Fruit fly (Drosophila melanogaster) whole organism, embryonic: ENCODE data around the gene Rpt4.

Source experiments
- CG10274 ChIP-seq: fragments of 200-800 bp; sonication (Bioruptor generic); optimal IDR thresholded peaks from 3 replicates; lab custom pipeline; 2017; ENCODE audit warnings: missing biosample characterization, mild to moderate bottlenecking, missing genetic modification characterization
- CG10366 ChIP-seq: fragments of 200-800 bp; sonication (Bioruptor generic); IDR thresholded peaks from 2 replicates; pipeline ENCODE4 v1.3.6; 2022; ENCODE audit warnings: missing biosample characterization, missing genetic modification characterization
- CG14965 ChIP-seq: fragments of 200-800 bp; sonication (Bioruptor generic); optimal IDR thresholded peaks from 2 replicates; lab custom pipeline; 2016; ENCODE audit warnings: missing biosample characterization, missing genetic modification characterization, borderline replicate concordance
- CG15011 ChIP-seq: fragments of 200-800 bp; sonication (Bioruptor generic); optimal IDR thresholded peaks from 3 replicates; lab custom pipeline; 2018; ENCODE audit warnings: missing biosample characterization, mild to moderate bottlenecking, missing genetic modification characterization
- CG17359 ChIP-seq: fragments of 200-800 bp; sonication (Bioruptor generic); optimal IDR thresholded peaks from 3 replicates; lab custom pipeline; 2018; ENCODE audit warnings: missing biosample characterization, mild to moderate bottlenecking, missing genetic modification characterization, moderate library complexity
- CG17385 ChIP-seq: fragments of 200-800 bp; sonication (Bioruptor generic); optimal IDR thresholded peaks from 3 replicates; lab custom pipeline; 2018; ENCODE audit warnings: missing biosample characterization, mild to moderate bottlenecking, missing genetic modification characterization
- CG2875 ChIP-seq: fragments of 200-800 bp; sonication (Bioruptor generic); optimal IDR thresholded peaks from 2 replicates; lab custom pipeline; 2017; ENCODE audit warnings: missing biosample characterization, mild to moderate bottlenecking, missing genetic modification characterization, missing genetic modification reagents
- CG32772 ChIP-seq: fragments of 200-800 bp; sonication (Bioruptor generic); IDR thresholded peaks from 2 replicates; pipeline ENCODE4 v1.3.6; 2022; ENCODE audit warnings: missing biosample characterization, missing genetic modification characterization
- CG34224 ChIP-seq: fragments of 200-800 bp; sonication (Bioruptor generic); IDR thresholded peaks from 3 replicates; pipeline ENCODE4 v1.3.6; 2022; ENCODE audit warnings: missing biosample characterization, missing genetic modification characterization; ENCODE audit not compliant: partially characterized antibody
- CG3847 ChIP-seq: fragments of 200-800 bp; sonication (Bioruptor generic); IDR thresholded peaks from 2 replicates; pipeline ENCODE4 v1.3.6; 2022; ENCODE audit warnings: missing biosample characterization, missing genetic modification characterization
- CG4730 ChIP-seq: fragments of 200-800 bp; sonication (Bioruptor generic); IDR thresholded peaks from 2 replicates; pipeline ENCODE4 v1.3.6; 2022; ENCODE audit warnings: missing biosample characterization, missing genetic modification characterization
- CG4820 ChIP-seq: fragments of 200-800 bp; sonication (Bioruptor generic); optimal IDR thresholded peaks from 3 replicates; lab custom pipeline; 2016; ENCODE audit warnings: missing biosample characterization, missing genetic modification characterization
- CG7928 ChIP-seq: fragments of 200-800 bp; sonication (Bioruptor generic); optimal IDR thresholded peaks from 2 replicates; lab custom pipeline; 2017; ENCODE audit warnings: missing biosample characterization, mild to moderate bottlenecking, missing genetic modification characterization
- ERR ChIP-seq: fragments of 200-800 bp; sonication (Bioruptor generic); optimal IDR thresholded peaks from 2 replicates; lab custom pipeline; 2016; ENCODE audit warnings: missing biosample characterization, missing genetic modification characterization
- Fer2 ChIP-seq: fragments of 200-800 bp; sonication (Bioruptor generic); optimal IDR thresholded peaks from 2 replicates; lab custom pipeline; 2018; ENCODE audit warnings: missing biosample characterization, mild to moderate bottlenecking, missing genetic modification characterization, moderate library complexity
- H15 ChIP-seq: fragments of 200-800 bp; sonication (Bioruptor generic); IDR thresholded peaks from 3 replicates; pipeline ENCODE4 v1.3.6; 2022; ENCODE audit warnings: missing biosample characterization, missing genetic modification characterization
- Hey ChIP-seq: fragments of 200-800 bp; sonication (Bioruptor generic); optimal IDR thresholded peaks from 3 replicates; lab custom pipeline; 2018; ENCODE audit warnings: missing biosample characterization, mild to moderate bottlenecking, missing genetic modification characterization
- HmgZ ChIP-seq: fragments of 200-800 bp; sonication (Bioruptor generic); optimal IDR thresholded peaks from 2 replicates; lab custom pipeline; 2018; ENCODE audit warnings: missing biosample characterization, mild to moderate bottlenecking, missing genetic modification characterization
- Hmx ChIP-seq: fragments of 200-800 bp; sonication (Bioruptor generic); optimal IDR thresholded peaks from 2 replicates; lab custom pipeline; 2016; ENCODE audit warnings: missing biosample characterization, missing genetic modification characterization
- MTF-1 ChIP-seq: fragments of 200-800 bp; sonication (Bioruptor generic); optimal IDR thresholded peaks from 2 replicates; lab custom pipeline; 2018; ENCODE audit warnings: missing biosample characterization, mild to moderate bottlenecking, missing genetic modification characterization, borderline replicate concordance
- Neu2 ChIP-seq: fragments of 200-800 bp; sonication (Bioruptor generic); optimal IDR thresholded peaks from 3 replicates; lab custom pipeline; 2016; ENCODE audit warnings: missing biosample characterization, missing genetic modification characterization, borderline replicate concordance
- PHDP ChIP-seq: fragments of 200-800 bp; sonication (Bioruptor generic); optimal IDR thresholded peaks from 3 replicates; lab custom pipeline; 2018; ENCODE audit warnings: missing biosample characterization, mild to moderate bottlenecking, missing genetic modification characterization, moderate library complexity
- Rfx ChIP-seq: fragments of 200-800 bp; sonication (Bioruptor generic); IDR thresholded peaks from 2 replicates; pipeline ENCODE4 v1.3.6; 2022; ENCODE audit warnings: missing biosample characterization, missing genetic modification characterization
- Side ChIP-seq: fragments of 200-800 bp; sonication (Bioruptor generic); optimal IDR thresholded peaks from 2 replicates; lab custom pipeline; 2016; ENCODE audit warnings: missing biosample characterization, missing genetic modification characterization
- Sox102F ChIP-seq: fragments of 200-800 bp; sonication (Bioruptor generic); optimal IDR thresholded peaks from 2 replicates; lab custom pipeline; 2018; ENCODE audit warnings: missing biosample characterization, mild to moderate bottlenecking, missing genetic modification characterization, moderate library complexity
- Xbp1 ChIP-seq: fragments of 200-800 bp; sonication (Bioruptor generic); optimal IDR thresholded peaks from 3 replicates; lab custom pipeline; 2016; ENCODE audit warnings: missing biosample characterization, mild to moderate bottlenecking, missing genetic modification characterization
- abd-A ChIP-seq: fragments of 200-800 bp; sonication (Bioruptor generic); optimal IDR thresholded peaks from 3 replicates; lab custom pipeline; 2019; ENCODE audit warnings: missing biosample characterization, mild to moderate bottlenecking, missing genetic modification characterization, moderate library complexity
- az2 ChIP-seq: fragments of 200-800 bp; sonication (Bioruptor generic); optimal IDR thresholded peaks from 3 replicates; lab custom pipeline; 2016; ENCODE audit warnings: missing biosample characterization, missing genetic modification characterization
- br ChIP-seq: fragments of >200 bp; optimal IDR thresholded peaks from 2 replicates; lab custom pipeline; 2017
- chm ChIP-seq: fragments of 200-800 bp; sonication (Bioruptor generic); IDR thresholded peaks from 2 replicates; pipeline ENCODE4 v1.3.6; 2022; ENCODE audit warnings: missing biosample characterization, missing genetic modification characterization
- dan ChIP-seq: fragments of 200-800 bp; sonication (Bioruptor generic); IDR thresholded peaks from 2 replicates; pipeline ENCODE4 v1.3.6; 2022; ENCODE audit warnings: missing biosample characterization, missing genetic modification characterization
- danr ChIP-seq: fragments of 200-800 bp; sonication (Bioruptor generic); IDR thresholded peaks from 2 replicates; pipeline ENCODE4 v1.3.6; 2022; ENCODE audit warnings: missing biosample characterization, missing genetic modification characterization
- en ChIP-seq: fragments of 200-800 bp; sonication (Bioruptor generic); optimal IDR thresholded peaks from 2 replicates; lab custom pipeline; 2016; ENCODE audit warnings: missing biosample characterization, missing genetic modification characterization
- hb ChIP-seq: fragments of 200-800 bp; sonication (Bioruptor generic); IDR thresholded peaks from 3 replicates; pipeline ENCODE4 v1.3.6; 2022; ENCODE audit warnings: missing biosample characterization, missing genetic modification characterization; ENCODE audit not compliant: partially characterized antibody
- her ChIP-seq: fragments of 200-800 bp; sonication (Bioruptor generic); optimal IDR thresholded peaks from 2 replicates; lab custom pipeline; 2016; ENCODE audit warnings: missing biosample characterization, missing genetic modification characterization
- kni ChIP-seq: fragments of 200-800 bp; sonication (Bioruptor generic); optimal IDR thresholded peaks from 3 replicates; lab custom pipeline; 2017; ENCODE audit warnings: mild to moderate bottlenecking, missing biosample characterization, missing genetic modification reagents, missing genetic modification characterization
- lbe ChIP-seq: fragments of 200-800 bp; sonication (Bioruptor generic); optimal IDR thresholded peaks from 2 replicates; lab custom pipeline; 2016; ENCODE audit warnings: missing biosample characterization, mild to moderate bottlenecking, missing genetic modification characterization
- nerfin-1 ChIP-seq: fragments of 200-800 bp; sonication (Bioruptor generic); optimal IDR thresholded peaks from 3 replicates; lab custom pipeline; 2019; ENCODE audit warnings: missing biosample characterization, mild to moderate bottlenecking, missing genetic modification characterization, moderate library complexity
- otp ChIP-seq: fragments of 200-800 bp; sonication (Bioruptor generic); IDR thresholded peaks from 3 replicates; pipeline ENCODE4, ENCODE4 v1.3.6; 2022; ENCODE audit warnings: missing biosample characterization, missing genetic modification characterization
- pita ChIP-seq: fragments of 200-800 bp; sonication (Bioruptor generic); optimal IDR thresholded peaks from 2 replicates; lab custom pipeline; 2017; ENCODE audit warnings: missing biosample characterization, mild to moderate bottlenecking, missing genetic modification characterization
- pnt ChIP-seq: fragments of 200-800 bp; sonication (Bioruptor generic); optimal IDR thresholded peaks from 3 replicates; lab custom pipeline; 2016; ENCODE audit warnings: missing biosample characterization, missing genetic modification characterization
- psq ChIP-seq: fragments of 200-800 bp; sonication (Bioruptor generic); optimal IDR thresholded peaks from 2 replicates; lab custom pipeline; 2017; ENCODE audit warnings: missing biosample characterization, missing genetic modification characterization
- sima ChIP-seq: fragments of 200-800 bp; sonication (Bioruptor generic); optimal IDR thresholded peaks from 2 replicates; lab custom pipeline; 2016; ENCODE audit warnings: missing biosample characterization, missing genetic modification characterization
- sna ChIP-seq: fragments of 200-800 bp; sonication (Bioruptor generic); IDR thresholded peaks from 2 replicates; pipeline ENCODE4 v1.3.6; 2022; ENCODE audit warnings: missing biosample characterization, missing genetic modification characterization; ENCODE audit not compliant: partially characterized antibody
- sr ChIP-seq: fragments of 200-800 bp; sonication (Bioruptor generic); IDR thresholded peaks from 3 replicates; pipeline ENCODE4 v1.3.6; 2022; ENCODE audit warnings: missing biosample characterization, missing genetic modification characterization
- trem ChIP-seq: fragments of 200-800 bp; optimal IDR thresholded peaks from 3 replicates; lab custom pipeline; 2019; ENCODE audit warnings: missing biosample characterization, mild to moderate bottlenecking, missing genetic modification characterization, moderate library complexity
- vvl ChIP-seq: fragments of 200-800 bp; sonication (Bioruptor generic); IDR thresholded peaks from 2 replicates; pipeline ENCODE4 v1.3.6; 2022; ENCODE audit warnings: missing biosample characterization, missing genetic modification characterization
- z ChIP-seq: fragments of 200-800 bp; sonication (Bioruptor generic); IDR thresholded peaks from 3 replicates; pipeline ENCODE4 v1.3.6; 2022; ENCODE audit warnings: missing biosample characterization, missing genetic modification characterization
- zen ChIP-seq: fragments of 200-800 bp; sonication (Bioruptor generic); optimal IDR thresholded peaks from 3 replicates; lab custom pipeline; 2018; ENCODE audit warnings: missing biosample characterization, mild to moderate bottlenecking, missing genetic modification characterization, moderate library complexity
- zen2 ChIP-seq: fragments of 200-800 bp; sonication (Bioruptor generic); IDR thresholded peaks from 3 replicates; pipeline ENCODE4 v1.3.6; 2022; ENCODE audit warnings: missing biosample characterization, missing genetic modification characterization; ENCODE audit not compliant: partially characterized antibody
- zfh1 ChIP-seq: fragments of 200-800 bp; sonication (Bioruptor generic); IDR thresholded peaks from 3 replicates; pipeline ENCODE4 v1.3.6; 2022; ENCODE audit warnings: missing biosample characterization, missing genetic modification characterization

The Rpt4 gene

DNA sequence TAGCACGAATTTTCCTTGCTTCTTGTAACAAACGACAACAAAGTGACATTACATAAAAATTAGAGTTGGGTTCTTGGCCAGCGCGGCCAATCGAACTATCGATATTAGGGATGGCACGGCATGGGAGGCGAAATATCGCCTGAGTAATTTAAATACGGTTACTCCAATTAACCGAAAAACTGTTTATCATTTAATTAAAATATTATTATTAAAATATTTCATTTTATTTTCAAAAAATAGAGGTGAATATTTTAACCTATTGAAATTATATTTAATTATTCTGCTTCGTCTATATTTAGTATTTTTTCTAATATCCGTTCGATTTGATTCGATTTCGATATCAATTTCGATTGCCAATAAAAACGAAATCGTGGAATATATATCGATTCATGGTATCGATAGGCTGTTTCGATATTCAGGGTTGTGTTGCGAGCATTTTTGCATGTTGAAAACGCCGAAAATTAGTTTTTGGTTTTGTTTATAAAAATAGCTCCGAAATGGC lies 35.6 kb downstream of the Rpt4 start, which contains the start of the genes Rbcn-3A and Spx (continued):
- TF ChIP-seq CG34224 (peak; percentile 81), psq (GFP tag; lab: Kevin White, UChicago) (no peak), Rfx (GFP tag; lab: Robert Waterston, UW) (no peak), sna (GFP tag; lab: Robert Waterston, UW) (peak; percentile 83), vvl (no peak; the same call in 1 of the 2 replicates), PHDP (tag; lab: Kevin White, UChicago) (peak; percentile 45), nerfin-1 (no peak), Hey (no peak), H15 (GFP tag; lab: Robert Waterston, UW) (no peak), zen (no peak), CG4730 (GFP tag; lab: Robert Waterston, UW) (no peak), Hmx (GFP tag; lab: Kevin White, UChicago) (no peak), zfh1 (GFP tag; lab: Robert Waterston, UW) (no peak), CG17359 (no peak), Xbp1 (GFP tag; lab: Kevin White, UChicago) (peak; percentile 40), chm (no peak), CG2875 (GFP tag; lab: Kevin White, UChicago) (no peak), ERR (no peak), Sox102F (peak; percentile 49), CG17385 (GFP tag; lab: Kevin White, UChicago) (no peak), CG3847 (GFP tag; lab: Robert Waterston, UW) (0 out of 2 replicates have a peak, but pooled peaks have one; percentile 25), kni (GFP tag; lab: Kevin White, UChicago) (no peak), MTF-1 (GFP tag; lab: Kevin White, UChicago) (no peak), Side (GFP tag; lab: Kevin White, UChicago) (no peak), lbe (GFP tag; lab: Kevin White, UChicago) (peak; percentile 24), CG7928 (GFP tag; lab: Kevin White, UChicago) (no peak), otp (GFP tag; lab: Robert Waterston, UW) (no peak), abd-A (tag; lab: Kevin White, UChicago) (no peak), dan (GFP tag; lab: Robert Waterston, UW) (no peak), trem (tag; lab: Kevin White, UChicago) (peak; percentile 50), CG10366 (GFP tag; lab: Robert Waterston, UW) (no peak), Fer2 (no peak), z (GFP tag; lab: Robert Waterston, UW) (no peak), hb (GFP tag; lab: Robert Waterston, UW) (peak; percentile 85; the same call in 1 of the 3 replicates), Neu2 (GFP tag; lab: Kevin White, UChicago) (no peak), CG15011 (no peak), br (lab: Kevin White, UChicago) (no peak), HmgZ (tag; lab: Kevin White, UChicago) (no peak), CG10274 (GFP tag; lab: Kevin White, UChicago) (no peak), pnt (GFP tag; lab: Kevin White, UChicago) (no peak), danr (GFP tag; lab: Robert Waterston, UW) (no peak), sima (no peak), sr (no peak), pita (no peak), en (GFP tag; lab: Kevin White, UChicago) (no peak), CG14965 (no peak), CG32772 (no peak), her (GFP tag; lab: Kevin White, UChicago) (no peak), CG4820 (no peak), zen2 (GFP tag; lab: Robert Waterston, UW) (peak; percentile 64; the same call in 1 of the 3 replicates), az2 (GFP tag; lab: Kevin White, UChicago) (peak; percentile 42)
